Fruit fly (Drosophila melanogaster) whole organism, larva: ENCODE measurements around the gene CG43797.

Source experiments
- noc ChIP-seq: fragments of 200-800 bp; sonication (Bioruptor generic); optimal IDR thresholded peaks from 3 replicates; lab custom pipeline; 2019; ENCODE audit warnings: missing biosample characterization, mild to moderate bottlenecking, missing genetic modification characterization, moderate library complexity

Gene CG43797

DNA sequence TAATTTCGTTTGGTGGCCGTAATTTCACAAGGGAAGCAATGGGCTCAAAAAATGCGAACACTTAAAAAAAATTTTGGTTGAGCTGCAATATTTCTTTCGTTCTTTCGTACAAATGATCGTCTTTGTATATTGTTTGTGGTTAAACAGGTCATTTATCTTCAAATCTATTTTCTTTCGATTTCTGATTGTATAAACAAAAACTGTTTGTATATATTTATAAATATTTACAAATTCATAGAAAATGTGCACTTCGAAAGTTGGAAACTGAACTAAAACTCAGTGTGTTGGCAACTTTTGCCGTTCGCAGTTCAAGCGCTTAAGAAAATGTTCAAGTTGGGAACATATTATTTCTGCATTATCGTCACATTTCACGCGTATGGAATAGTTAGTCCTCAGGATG lies at the start of gene CG43797:
Gene CG43797, plus strand, starts transcription at position 301 of the 400 bp plus-strand sequence.
- no peak for TF ChIP-seq noc

DNA sequence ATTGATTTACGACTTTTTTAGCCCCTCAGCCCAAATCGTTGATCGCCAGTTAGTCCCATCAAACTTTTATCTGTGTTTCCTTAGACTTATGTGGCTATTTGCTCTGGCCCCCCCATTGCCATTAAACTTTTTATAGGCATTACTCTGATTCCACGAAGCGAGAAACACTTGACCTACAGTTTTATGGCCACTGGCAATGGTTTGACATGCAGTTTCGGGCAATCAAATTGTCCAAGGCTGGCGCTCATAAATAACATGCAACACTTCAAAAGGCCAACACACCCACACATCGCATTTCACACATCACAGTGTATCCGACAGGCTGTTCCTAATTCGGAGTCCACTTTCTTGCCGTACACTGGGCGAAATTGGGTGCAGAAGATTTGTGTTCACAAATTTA lies 31.5 kb upstream of the CG43797 start:
- TF ChIP-seq noc = no peak

DNA sequence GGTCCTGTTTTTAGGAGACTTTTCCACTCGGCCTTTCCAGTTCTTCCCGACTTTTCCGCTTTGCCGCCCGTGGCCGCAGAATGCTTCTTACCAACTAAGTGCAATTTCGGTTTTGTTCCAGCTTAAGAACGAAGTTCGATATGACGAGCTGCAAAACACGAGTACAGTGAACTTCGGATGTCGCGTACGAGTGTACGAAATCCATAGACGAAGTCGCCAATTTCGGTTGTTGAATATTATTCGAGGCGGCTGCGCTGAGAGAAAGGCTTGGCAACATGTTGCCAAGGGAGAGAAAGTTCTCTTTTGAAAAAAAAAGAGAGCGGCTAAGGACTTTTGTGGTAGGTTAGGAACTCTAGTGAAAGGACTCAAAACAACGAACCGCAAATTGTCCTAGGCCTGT lies 8.2 kb upstream of the CG43797 start, which contains the start of gene fred:
Gene fred, minus strand, starts transcription at position 76 of the 400 bp plus-strand sequence.
- no peak for TF ChIP-seq noc

DNA sequence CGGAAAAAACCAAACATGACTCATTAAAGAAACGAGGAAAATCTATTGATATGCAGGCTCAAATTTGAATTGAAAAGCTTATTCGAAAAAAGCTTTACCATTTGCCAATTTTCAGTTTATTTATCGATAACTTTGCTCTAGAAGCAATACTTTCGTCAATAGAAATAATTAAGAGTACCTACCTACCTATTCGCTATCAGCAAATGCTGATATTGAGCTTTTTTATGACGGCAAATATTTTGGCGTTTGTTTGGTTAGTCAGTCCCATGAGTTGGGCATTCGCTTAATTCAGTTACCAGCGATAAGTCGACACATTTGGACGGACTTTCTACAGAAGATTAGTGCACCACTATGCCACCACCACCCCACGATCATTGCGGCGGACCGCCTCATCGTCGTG lies 4.0 kb downstream of the CG43797 start, which contains the start of gene CG34176:
Gene CG34176, plus strand, starts transcription at position 301 of the 400 bp plus-strand sequence.
- no peak for TF ChIP-seq noc

DNA sequence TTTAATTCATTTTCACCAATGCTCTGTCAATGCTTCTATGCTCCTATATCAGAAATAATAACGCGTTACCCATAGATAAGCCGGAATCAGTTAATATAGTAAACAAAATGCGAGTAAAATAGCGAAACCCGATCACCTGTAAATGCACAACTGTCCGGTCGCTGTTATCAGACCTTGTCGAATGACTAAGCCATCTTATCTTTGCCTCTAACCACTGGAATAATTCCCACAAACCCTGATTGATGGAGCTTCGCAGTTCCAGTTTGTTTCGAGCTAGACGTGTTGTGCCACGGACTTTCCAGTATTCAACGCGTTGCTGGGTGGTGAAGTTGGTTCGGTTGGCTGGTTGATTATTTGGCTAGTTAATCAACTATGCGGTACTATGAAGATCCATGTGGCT lies 4.9 kb downstream of the CG43797 start, which contains the start of gene CG15422:
Gene CG15422, plus strand, starts transcription at position 301 of the 400 bp plus-strand sequence.
- TF ChIP-seq noc = no peak

DNA sequence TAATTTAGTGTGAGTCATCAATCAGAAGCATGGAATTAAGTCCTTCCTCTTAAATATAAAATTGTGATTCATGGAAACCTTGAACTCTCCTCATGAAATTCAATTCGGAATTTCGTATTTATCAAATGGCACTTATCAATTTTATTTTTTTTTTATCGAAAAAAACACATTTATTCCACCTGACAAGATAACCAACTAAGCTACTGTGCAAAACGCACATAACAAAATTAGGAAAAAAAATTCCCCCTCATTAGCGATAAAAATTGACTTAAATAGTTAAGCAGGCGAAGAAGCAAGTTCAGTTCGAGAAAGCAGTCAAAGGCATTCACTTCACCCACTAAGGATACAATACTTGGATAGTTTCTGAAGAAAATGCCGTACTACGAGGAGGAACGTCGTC lies 5.9 kb downstream of the CG43797 start, which contains the start of gene CG15423:
Gene CG15423, plus strand, starts transcription at position 301 of the 400 bp plus-strand sequence.
- no peak for TF ChIP-seq noc

DNA sequence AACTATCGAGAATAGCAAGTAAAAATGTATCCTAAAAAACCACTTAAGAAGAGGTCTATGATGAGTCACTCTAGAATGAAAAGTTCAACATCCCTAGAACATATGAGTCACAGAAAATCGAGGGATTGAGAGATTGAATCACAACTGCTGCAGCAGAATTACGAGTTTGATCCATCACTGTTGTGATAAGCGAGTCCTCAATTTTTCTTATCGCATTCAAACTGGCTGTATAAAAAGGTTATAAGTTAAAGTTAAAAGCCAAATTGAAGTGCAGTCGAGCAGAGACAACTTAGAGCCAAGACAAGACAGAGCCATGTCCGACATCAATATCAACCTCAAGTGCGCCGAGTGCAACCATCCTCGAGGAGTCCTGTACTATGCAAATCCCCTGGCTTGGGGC lies 7.6 kb downstream of the CG43797 start, which contains the start of gene CG43773:
Gene CG43773, plus strand, starts transcription at position 301 of the 400 bp plus-strand sequence.
- no peak for TF ChIP-seq noc

DNA sequence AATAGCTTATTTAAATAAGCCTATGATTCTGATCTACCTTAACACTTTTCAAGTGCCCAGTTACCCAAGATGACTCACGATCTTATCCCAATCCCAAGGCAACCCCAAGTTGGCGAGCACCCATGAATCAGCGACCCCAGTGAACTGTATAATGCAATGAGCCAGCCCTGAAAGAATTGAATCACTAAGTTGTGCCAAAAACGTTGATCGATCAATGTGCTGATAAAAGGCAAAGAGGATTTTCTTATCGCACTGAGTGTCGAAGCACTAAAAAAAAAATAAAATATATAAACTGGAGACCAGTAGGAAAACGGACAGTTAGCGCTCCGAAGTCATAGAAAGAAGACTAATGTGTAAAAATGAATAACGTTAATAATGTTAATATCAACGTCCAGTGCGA lies 8.5 kb downstream of the CG43797 start, which contains the start of gene CG43774:
Gene CG43774, plus strand, starts transcription at position 301 of the 400 bp plus-strand sequence.
- no peak for TF ChIP-seq noc

DNA sequence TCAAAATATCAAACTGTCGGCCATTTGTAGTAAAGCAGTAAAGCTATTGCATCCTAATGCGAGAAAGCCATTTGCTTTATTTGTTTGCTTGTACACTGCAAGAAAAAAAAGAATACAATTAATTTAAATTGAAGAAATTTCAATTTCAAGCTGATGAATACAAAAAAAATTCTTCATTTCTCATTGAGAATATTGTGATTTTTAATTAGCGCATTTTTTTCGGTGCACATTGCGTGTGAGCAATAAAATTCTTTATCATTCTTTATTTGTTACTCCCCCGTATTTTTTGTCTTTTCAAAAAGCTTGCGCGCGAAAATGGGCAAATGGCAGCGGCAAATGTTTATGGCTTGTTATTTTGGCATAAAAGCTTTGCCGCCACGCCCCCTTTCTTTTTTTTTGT lies 12.3 kb downstream of the CG43797 start:
- TF ChIP-seq noc = no peak

DNA sequence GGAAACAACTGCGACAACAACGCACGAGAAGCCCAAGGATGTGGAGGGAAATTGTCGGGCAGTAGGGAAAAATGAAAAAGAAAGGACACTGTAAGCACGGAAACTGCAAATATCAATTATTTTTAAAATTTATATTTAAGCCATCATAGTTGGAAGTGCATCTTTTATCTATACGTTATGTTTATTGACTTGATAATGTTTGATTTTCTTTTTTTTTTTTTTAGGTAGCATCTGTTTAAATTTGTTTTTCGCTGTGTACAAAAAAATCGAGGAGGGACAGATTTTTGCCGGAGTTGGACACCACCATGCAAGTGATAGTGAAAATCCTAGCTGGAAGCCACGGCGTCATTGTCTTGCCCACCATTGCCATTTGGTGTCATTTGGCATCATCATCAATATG lies 19.4 kb downstream of the CG43797 start:
- TF ChIP-seq noc = no peak

DNA sequence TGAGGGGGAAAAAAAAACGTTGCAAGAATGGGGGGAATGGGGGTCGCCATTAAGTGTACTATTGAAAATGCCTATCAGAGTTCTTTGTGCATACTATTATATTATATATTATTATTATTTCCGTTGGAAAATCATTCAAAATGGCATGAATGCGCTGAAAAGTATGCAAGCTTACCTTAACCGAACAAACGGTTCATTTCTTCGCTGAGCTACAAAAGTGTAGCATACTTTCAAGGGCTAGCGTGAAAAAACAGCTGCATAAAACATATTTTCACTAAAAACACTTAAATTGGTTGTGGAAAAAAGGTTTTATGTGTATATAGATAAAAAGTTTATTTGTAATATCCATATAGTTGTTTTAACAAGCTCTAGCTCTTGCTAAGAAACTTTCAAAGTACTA lies 19.9 kb downstream of the CG43797 start:
- TF ChIP-seq noc = no peak

DNA sequence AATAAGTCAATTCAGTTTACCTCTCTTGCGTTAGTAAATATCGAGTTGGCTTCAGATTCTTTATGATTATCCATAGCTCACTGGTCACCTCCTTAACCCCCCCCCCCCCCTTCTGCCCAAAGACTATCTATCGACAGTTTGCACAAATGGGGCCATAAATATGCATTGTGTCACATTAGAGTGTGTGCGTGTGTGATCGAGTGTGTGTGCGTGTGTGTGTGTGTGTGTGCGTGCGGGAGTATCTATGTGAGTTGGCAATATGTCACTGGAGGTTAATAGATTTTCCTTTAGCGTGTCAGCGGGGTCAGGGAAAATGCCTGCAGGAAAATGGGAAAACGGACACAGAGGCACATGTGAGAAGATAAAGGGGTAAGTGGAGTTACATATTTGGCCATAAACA lies 20.4 kb downstream of the CG43797 start:
- TF ChIP-seq noc = no peak

DNA sequence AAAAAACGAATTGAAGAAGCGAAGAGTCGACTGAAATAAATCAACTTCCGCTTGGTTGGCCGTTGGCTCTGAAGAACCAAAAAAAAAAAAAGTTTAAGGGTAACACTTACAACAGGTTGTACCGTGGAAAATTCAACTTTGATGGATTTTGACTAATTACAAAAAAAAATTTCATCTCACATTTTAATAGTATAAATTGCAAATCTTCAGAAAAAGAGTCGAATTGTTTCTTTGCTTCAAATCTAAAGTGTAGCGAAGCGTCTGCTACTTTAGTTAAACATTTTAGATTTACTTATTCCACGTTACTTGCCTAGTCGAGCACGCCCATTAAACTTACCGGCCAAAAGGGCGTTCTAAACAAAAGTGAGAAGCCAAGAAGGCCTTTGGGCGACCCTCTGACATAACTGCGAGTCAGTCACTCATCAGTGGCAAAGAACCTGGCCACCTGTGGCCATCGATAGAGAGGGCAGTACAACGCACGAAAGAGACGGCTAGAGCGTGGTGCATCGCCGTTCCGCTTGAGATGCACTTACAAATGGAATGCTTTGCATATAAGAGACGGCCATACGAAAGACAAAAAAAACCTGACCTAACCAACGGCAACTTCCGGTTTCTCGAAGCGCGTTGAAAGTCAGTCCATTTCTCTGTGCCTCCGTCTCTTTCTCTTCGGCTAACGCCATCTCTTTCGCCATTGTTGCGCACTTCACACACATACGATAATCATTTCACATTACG lies 22.0 kb downstream of the CG43797 start:
- no peak for TF ChIP-seq noc

DNA sequence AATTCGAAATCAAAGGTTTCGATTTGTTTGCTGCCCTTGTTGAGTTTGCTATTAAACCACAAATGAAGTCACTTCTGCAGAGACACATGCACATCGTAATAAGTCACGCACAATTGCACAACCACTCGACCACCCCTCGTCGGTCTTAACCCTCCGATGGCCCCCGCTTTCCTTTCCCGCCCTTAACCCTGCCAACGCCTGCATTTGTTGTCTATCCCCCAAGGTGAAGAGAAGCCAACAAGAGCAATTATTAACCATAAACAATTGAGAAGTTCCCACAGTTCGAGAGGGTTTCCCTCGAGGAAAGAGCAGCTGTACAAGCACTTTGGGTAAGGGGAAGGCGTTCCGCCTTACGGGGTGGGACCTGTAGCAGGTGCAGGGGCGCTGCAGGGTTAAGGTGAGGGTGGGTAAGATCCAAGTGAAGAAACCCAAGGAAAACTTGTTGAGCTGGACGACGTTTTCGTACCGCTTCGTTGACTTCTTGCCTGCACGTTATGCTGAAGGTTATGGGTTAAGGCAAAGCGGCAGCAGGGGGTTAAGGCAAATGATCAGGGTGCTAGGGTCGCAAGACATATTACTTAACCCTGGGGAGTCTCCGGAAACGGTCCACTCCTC lies 23.6 kb downstream of the CG43797 start:
- no peak for TF ChIP-seq noc

DNA sequence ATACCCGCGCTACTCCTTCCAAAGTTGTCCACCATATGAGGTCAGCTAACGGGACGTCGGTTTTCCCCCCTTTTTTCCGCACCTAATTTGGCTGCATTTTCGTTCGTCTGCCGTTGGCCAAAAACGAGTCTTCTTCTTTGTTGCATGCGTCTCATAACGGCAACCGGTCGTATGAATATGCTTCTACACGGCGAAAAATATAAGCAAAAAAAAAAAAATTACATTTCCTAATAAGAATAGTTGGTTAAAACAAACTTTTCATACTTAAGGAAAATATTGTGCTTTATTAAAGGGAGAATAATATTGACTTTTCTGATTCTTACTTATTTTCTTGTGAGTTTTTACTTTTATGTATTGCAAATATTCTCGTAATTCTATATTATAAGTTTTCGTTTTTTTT lies 25.3 kb downstream of the CG43797 start:
- TF ChIP-seq noc = no peak

DNA sequence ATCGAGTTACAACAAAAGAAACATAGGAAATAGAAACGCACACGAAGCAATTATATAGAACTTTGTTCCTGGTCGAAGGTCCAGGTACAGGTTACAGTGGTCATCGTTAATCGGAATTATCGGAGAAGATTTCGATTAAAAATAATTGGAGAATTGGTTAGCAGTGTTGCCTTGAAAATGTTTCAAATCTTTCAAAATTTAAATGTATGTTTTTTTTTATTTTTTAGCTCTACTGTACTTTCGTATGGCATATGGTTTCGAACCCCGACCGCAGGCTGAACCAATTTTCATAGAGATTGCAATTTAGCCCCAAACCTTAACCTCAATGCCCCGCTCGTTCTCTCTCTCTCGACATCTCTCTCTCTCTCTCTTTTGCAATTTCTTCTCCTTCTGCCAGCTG lies 28.2 kb downstream of the CG43797 start:
- no peak for TF ChIP-seq noc

DNA sequence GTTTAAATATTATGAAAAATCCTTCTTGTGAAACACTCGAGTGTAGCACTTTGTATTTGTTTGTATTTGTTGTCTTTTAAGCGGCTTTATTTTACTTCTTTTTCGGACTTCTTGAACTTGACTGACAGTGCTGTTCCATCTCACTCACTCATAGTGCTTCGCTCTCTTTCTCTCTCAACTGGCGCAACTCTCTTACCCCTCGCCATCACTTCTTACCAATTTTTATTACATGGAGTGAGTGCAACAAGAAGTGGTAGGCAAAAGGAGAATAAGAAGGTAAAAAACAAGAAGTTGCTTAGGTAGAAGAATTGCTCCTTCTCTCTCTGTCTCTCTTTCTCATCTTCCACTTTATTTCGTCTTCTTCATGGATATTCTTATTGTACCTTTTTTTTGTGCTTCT lies 28.9 kb downstream of the CG43797 start:
- TF ChIP-seq noc = no peak
